Fruit fly (Drosophila melanogaster) whole organism, embryonic: Measurements from ENCODE around the gene pbl.
A peak's percentile ranks its signal among the peaks of the same experiment; 100 is the strongest.

Experiments
- Atf-2 ChIP-seq: fragments of 200-800 bp; sonication (Bioruptor generic); optimal IDR thresholded peaks from 2 replicates; lab custom pipeline; 2016; ENCODE audit warnings: missing biosample characterization, missing genetic modification characterization
- Bdp1 ChIP-seq: fragments of 200-800 bp; sonication (Bioruptor generic); optimal IDR thresholded peaks from 3 replicates; lab custom pipeline; 2016; ENCODE audit warnings: missing biosample characterization, missing genetic modification characterization
- CG10366 ChIP-seq: fragments of 200-800 bp; sonication (Bioruptor generic); IDR thresholded peaks from 2 replicates; pipeline ENCODE4 v1.3.6; 2022; ENCODE audit warnings: missing biosample characterization, missing genetic modification characterization
- CG10462 ChIP-seq: fragments of 200-800 bp; sonication (Bioruptor generic); optimal IDR thresholded peaks from 2 replicates; lab custom pipeline; 2016; ENCODE audit warnings: missing biosample characterization, missing genetic modification characterization
- CG11085 ChIP-seq: fragments of 200-800 bp; sonication (Bioruptor generic); IDR thresholded peaks from 2 replicates; pipeline ENCODE4 v1.3.6; 2022; ENCODE audit warnings: missing biosample characterization, missing genetic modification characterization
- CG11398 ChIP-seq: fragments of 200-800 bp; sonication (Bioruptor generic); optimal IDR thresholded peaks from 2 replicates; lab custom pipeline; 2016; ENCODE audit warnings: missing biosample characterization, missing genetic modification characterization
- CG11504 ChIP-seq: fragments of 200-800 bp; sonication (Bioruptor generic); optimal IDR thresholded peaks from 3 replicates; lab custom pipeline; 2019; ENCODE audit warnings: missing biosample characterization, mild to moderate bottlenecking, missing genetic modification characterization, moderate library complexity
- CG12744 ChIP-seq: fragments of 200-800 bp; sonication (Bioruptor generic); optimal IDR thresholded peaks from 2 replicates; lab custom pipeline; 2016; ENCODE audit warnings: missing biosample characterization, missing genetic modification characterization
- CG13296 ChIP-seq: fragments of 200-800 bp; sonication (Bioruptor generic); optimal IDR thresholded peaks from 3 replicates; lab custom pipeline; 2018; ENCODE audit warnings: missing biosample characterization, mild to moderate bottlenecking, missing genetic modification characterization
- CG13424 ChIP-seq: fragments of 200-800 bp; sonication (Bioruptor generic); optimal IDR thresholded peaks from 2 replicates; lab custom pipeline; 2019; ENCODE audit warnings: missing biosample characterization, mild to moderate bottlenecking, missing genetic modification characterization, moderate library complexity
- CG13775 ChIP-seq: fragments of 200-800 bp; sonication (Bioruptor generic); optimal IDR thresholded peaks from 3 replicates; lab custom pipeline; 2017; ENCODE audit warnings: missing biosample characterization, mild to moderate bottlenecking, missing genetic modification characterization
- CG17829 ChIP-seq: fragments of 200-800 bp; optimal IDR thresholded peaks from 2 replicates; lab custom pipeline; 2019; ENCODE audit warnings: missing biosample characterization, mild to moderate bottlenecking, missing genetic modification characterization, moderate library complexity
- CG31441 ChIP-seq: fragments of 200-800 bp; sonication (Bioruptor generic); IDR thresholded peaks from 2 replicates; pipeline ENCODE4 v1.3.6; 2022; ENCODE audit warnings: missing biosample characterization, missing genetic modification characterization
- CG3847 ChIP-seq: fragments of 200-800 bp; sonication (Bioruptor generic); IDR thresholded peaks from 2 replicates; pipeline ENCODE4 v1.3.6; 2022; ENCODE audit warnings: missing biosample characterization, missing genetic modification characterization
- CG42726 ChIP-seq: fragments of 200-800 bp; sonication (Bioruptor generic); IDR thresholded peaks from 2 replicates; pipeline ENCODE4 v1.3.6; 2022; ENCODE audit warnings: missing biosample characterization, missing genetic modification characterization; ENCODE audit not compliant: partially characterized antibody
- CG6813 ChIP-seq: fragments of 200-800 bp; sonication (Bioruptor generic); optimal IDR thresholded peaks from 2 replicates; lab custom pipeline; 2017; ENCODE audit warnings: missing biosample characterization, missing genetic modification characterization, mild to moderate bottlenecking, moderate library complexity, missing genetic modification reagents
- CG9797 ChIP-seq: fragments of 200-800 bp; sonication (Bioruptor generic); optimal IDR thresholded peaks from 3 replicates; lab custom pipeline; 2018; ENCODE audit warnings: missing biosample characterization, mild to moderate bottlenecking, missing genetic modification characterization
- CTCF ChIP-seq: fragments of 200-800 bp; sonication (Bioruptor generic); optimal IDR thresholded peaks from 2 replicates; lab custom pipeline; 2017; ENCODE audit warnings: missing biosample characterization, mild to moderate bottlenecking, missing genetic modification characterization, moderate library complexity
- Dad ChIP-seq: fragments of 200-800 bp; sonication (Bioruptor generic); optimal IDR thresholded peaks from 3 replicates; lab custom pipeline; 2016; ENCODE audit warnings: missing biosample characterization, missing genetic modification characterization
- Ets65A ChIP-seq: fragments of 200-800 bp; sonication (Bioruptor generic); peaks from one replicate; lab custom pipeline; 2016; ENCODE audit warnings: missing biosample characterization, missing genetic modification characterization
- HLH4C ChIP-seq: fragments of 200-800 bp; sonication (Bioruptor generic); IDR thresholded peaks from 3 replicates; pipeline ENCODE4 v1.3.6; 2022; ENCODE audit warnings: missing biosample characterization, missing genetic modification characterization; ENCODE audit not compliant: partially characterized antibody
- Hey ChIP-seq: fragments of 200-800 bp; sonication (Bioruptor generic); optimal IDR thresholded peaks from 3 replicates; lab custom pipeline; 2018; ENCODE audit warnings: missing biosample characterization, mild to moderate bottlenecking, missing genetic modification characterization
- Med ChIP-seq: fragments of 200-800 bp; sonication (Bioruptor generic); peaks from one replicate; lab custom pipeline; 2016; ENCODE audit warnings: missing biosample characterization, missing genetic modification characterization, mild to moderate bottlenecking, inconsistent platforms, moderate library complexity
- Sox102F ChIP-seq: fragments of 200-800 bp; sonication (Bioruptor generic); optimal IDR thresholded peaks from 2 replicates; lab custom pipeline; 2018; ENCODE audit warnings: missing biosample characterization, mild to moderate bottlenecking, missing genetic modification characterization, moderate library complexity
- Trl ChIP-seq, 3 experiments: fragments of >200 bp in 2 of 3; fragments of 200-800 bp in 1 of 3; sonication (Bioruptor generic) in 1 of 3; optimal IDR thresholded peaks; 2 replicates in 1 of 3; 3 replicates in 2 of 3; lab custom pipeline; 2016 to 2017; ENCODE audit warnings: missing biosample characterization in 1 of 3, missing genetic modification characterization in 1 of 3
- Usf ChIP-seq: fragments of 200-800 bp; sonication (Bioruptor generic); optimal IDR thresholded peaks from 2 replicates; lab custom pipeline; 2017; ENCODE audit warnings: missing genotype, missing biosample characterization, missing genetic modification characterization
- Xbp1 ChIP-seq: fragments of 200-800 bp; sonication (Bioruptor generic); optimal IDR thresholded peaks from 3 replicates; lab custom pipeline; 2016; ENCODE audit warnings: missing biosample characterization, mild to moderate bottlenecking, missing genetic modification characterization
- abd-A ChIP-seq: fragments of 200-800 bp; sonication (Bioruptor generic); optimal IDR thresholded peaks from 3 replicates; lab custom pipeline; 2019; ENCODE audit warnings: missing biosample characterization, mild to moderate bottlenecking, missing genetic modification characterization, moderate library complexity
- al ChIP-seq: fragments of 200-800 bp; sonication (Bioruptor generic); IDR thresholded peaks from 2 replicates; pipeline ENCODE4 v1.3.6; 2022; ENCODE audit warnings: missing biosample characterization, missing genetic modification characterization
- ara ChIP-seq: fragments of 200-800 bp; sonication (Bioruptor generic); IDR thresholded peaks from 2 replicates; pipeline ENCODE4 v1.3.6; 2022; ENCODE audit warnings: missing biosample characterization, missing genetic modification characterization
- bowl ChIP-seq: fragments of 200-800 bp; sonication (Bioruptor generic); IDR thresholded peaks from 2 replicates; pipeline ENCODE4 v1.3.6; 2022; ENCODE audit warnings: missing biosample characterization, missing genetic modification characterization
- btn ChIP-seq: fragments of 200-800 bp; sonication (Bioruptor generic); optimal IDR thresholded peaks from 2 replicates; lab custom pipeline; 2016; ENCODE audit warnings: missing biosample characterization, missing genetic modification characterization
- cg ChIP-seq: fragments of 200-800 bp; sonication (Bioruptor generic); optimal IDR thresholded peaks from 3 replicates; lab custom pipeline; 2019; ENCODE audit warnings: missing biosample characterization, mild to moderate bottlenecking, missing genetic modification characterization, moderate library complexity
- chinmo ChIP-seq: fragments of 200-800 bp; sonication (Bioruptor generic); IDR thresholded peaks from 4 replicates; pipeline ENCODE4 v1.3.6; 2022; ENCODE audit warnings: missing biosample characterization, missing genetic modification characterization; ENCODE audit not compliant: partially characterized antibody
- crp ChIP-seq, 2 experiments: fragments of 200-800 bp; sonication (Bioruptor generic); optimal IDR thresholded peaks; 2 replicates in 1 of 2; 3 replicates in 1 of 2; lab custom pipeline; 2017; ENCODE audit warnings: missing biosample characterization in 2 of 2, missing genetic modification characterization in 2 of 2, mild to moderate bottlenecking in 1 of 2, moderate library complexity in 1 of 2
- danr ChIP-seq: fragments of 200-800 bp; sonication (Bioruptor generic); IDR thresholded peaks from 2 replicates; pipeline ENCODE4 v1.3.6; 2022; ENCODE audit warnings: missing biosample characterization, missing genetic modification characterization
- dimm ChIP-seq: fragments of 200-800 bp; sonication (Bioruptor generic); IDR thresholded peaks from 2 replicates; pipeline ENCODE4 v1.3.6; 2022; ENCODE audit warnings: missing biosample characterization, missing genetic modification characterization
- grau ChIP-seq: fragments of 200-800 bp; optimal IDR thresholded peaks from 3 replicates; lab custom pipeline; 2019; ENCODE audit warnings: missing biosample characterization, mild to moderate bottlenecking, missing genetic modification characterization, moderate library complexity
- ham ChIP-seq: fragments of 200-800 bp; sonication (Bioruptor generic); IDR thresholded peaks from 2 replicates; pipeline ENCODE4 v1.3.6; 2022; ENCODE audit warnings: missing biosample characterization, missing genetic modification characterization
- jing ChIP-seq: fragments of 200-800 bp; sonication (Bioruptor generic); optimal IDR thresholded peaks from 2 replicates; lab custom pipeline; 2018; ENCODE audit warnings: missing biosample characterization, mild to moderate bottlenecking, missing genetic modification characterization
- nom ChIP-seq: fragments of 200-800 bp; sonication (Bioruptor generic); optimal IDR thresholded peaks from 2 replicates; lab custom pipeline; 2017; ENCODE audit warnings: missing biosample characterization, missing genetic modification characterization, mild to moderate bottlenecking, moderate library complexity, missing genetic modification reagents
- otp ChIP-seq: fragments of 200-800 bp; sonication (Bioruptor generic); IDR thresholded peaks from 3 replicates; pipeline ENCODE4, ENCODE4 v1.3.6; 2022; ENCODE audit warnings: missing biosample characterization, missing genetic modification characterization
- pan ChIP-seq, 4 experiments: fragments of >200 bp in 3 of 4; fragments of 200-800 bp in 1 of 4; sonication (Bioruptor generic) in 1 of 4; optimal IDR thresholded peaks in 3 of 4; IDR thresholded peaks in 1 of 4; 2 replicates each; pipeline versions ENCODE4 v1.3.6 to Lab custom; 2017 to 2022; ENCODE audit warnings: missing biosample characterization in 2 of 4, missing genetic modification characterization in 2 of 4, mixed read lengths in 1 of 4
- ssp ChIP-seq: fragments of 200-800 bp; sonication (Bioruptor generic); IDR thresholded peaks from 2 replicates; pipeline ENCODE4 v1.3.6; 2022; ENCODE audit warnings: missing biosample characterization, missing genetic modification characterization
- trh ChIP-seq: fragments of 200-800 bp; sonication (Bioruptor generic); optimal IDR thresholded peaks from 2 replicates; lab custom pipeline; 2016; ENCODE audit warnings: missing biosample characterization, missing genetic modification characterization
- vfl ChIP-seq: fragments of 200-800 bp; sonication (Bioruptor generic); optimal IDR thresholded peaks from 2 replicates; lab custom pipeline; 2016; ENCODE audit warnings: missing biosample characterization, missing genetic modification characterization
- z ChIP-seq: fragments of 200-800 bp; sonication (Bioruptor generic); IDR thresholded peaks from 3 replicates; pipeline ENCODE4 v1.3.6; 2022; ENCODE audit warnings: missing biosample characterization, missing genetic modification characterization

pbl gene

dm6 chr3L:7863766-7864305 lies 47.9 kb downstream of the pbl start (continued):
- TF ChIP-seq Bdp1 (no peak), trh (GFP tag; lab: Kevin White, UChicago) (no peak), Hey (tag; lab: Kevin White, UChicago) (no peak), jing (no peak), CG13775 (GFP tag; lab: Kevin White, UChicago) (peak; percentile 49), Dad (no peak), CG9797 (no peak), CG11085 (GFP tag; lab: Robert Waterston, UW) (peak; percentile 57; the same call in 1 of the 2 replicates), vfl (no peak), HLH4C (GFP tag; lab: Robert Waterston, UW) (no peak), CG6813 (GFP tag; lab: Kevin White, UChicago) (peak; percentile 27), CG17829 (peak; percentile 32), crp (GFP tag; optimal IDR thresholded peaks at IDR 0.05; lab: Kevin White, UChicago) (no peak), CG42726 (GFP tag; lab: Robert Waterston, UW) (no peak), ham (GFP tag; lab: Robert Waterston, UW) (0 out of 2 replicates have a peak, but pooled peaks have one; percentile 10), CG3847 (GFP tag; lab: Robert Waterston, UW) (peak; percentile 90), btn (GFP tag; lab: Kevin White, UChicago) (no peak)
- TF ChIP-seq, all 482 proteins: peak for 225

dm6 chr3L:7863267-7863765 lies 48.4 kb downstream of the pbl start:
- peak; percentile 10 to 53 for TF ChIP-seq Trl (optimal IDR thresholded peaks at IDR 0.05; lab: Kevin White, UChicago)
- TF ChIP-seq Trl (GFP tag; optimal IDR thresholded peaks at IDR 0.05; lab: Kevin White, UChicago): no peak
- peak; percentile 32 for TF ChIP-seq Med (GFP tag; lab: Kevin White, UChicago)
- TF ChIP-seq Ets65A (GFP tag; lab: Kevin White, UChicago): peak; percentile 54
- no peak for TF ChIP-seq CG31441 (GFP tag; lab: Robert Waterston, UW)
- TF ChIP-seq cg: peak; percentile 16
- TF ChIP-seq CG12744 (GFP tag; lab: Kevin White, UChicago): no peak
- TF ChIP-seq abd-A: peak; percentile 25
- TF ChIP-seq CG11504: no peak
- no peak for TF ChIP-seq pan (optimal IDR thresholded peaks at IDR 0.05; lab: Kevin White, UChicago)
- TF ChIP-seq pan (GFP tag; optimal IDR thresholded peaks at IDR 0.05 in 1 of 2, IDR thresholded peaks at IDR 0.05 in 1 of 2): no peak
- no peak for TF ChIP-seq CG10366 (GFP tag; lab: Robert Waterston, UW)
- TF ChIP-seq chinmo (GFP tag; lab: Robert Waterston, UW): peak; percentile 93; the same call in 3 of the 4 replicates
- no peak for TF ChIP-seq z (GFP tag; lab: Robert Waterston, UW)

DNA sequence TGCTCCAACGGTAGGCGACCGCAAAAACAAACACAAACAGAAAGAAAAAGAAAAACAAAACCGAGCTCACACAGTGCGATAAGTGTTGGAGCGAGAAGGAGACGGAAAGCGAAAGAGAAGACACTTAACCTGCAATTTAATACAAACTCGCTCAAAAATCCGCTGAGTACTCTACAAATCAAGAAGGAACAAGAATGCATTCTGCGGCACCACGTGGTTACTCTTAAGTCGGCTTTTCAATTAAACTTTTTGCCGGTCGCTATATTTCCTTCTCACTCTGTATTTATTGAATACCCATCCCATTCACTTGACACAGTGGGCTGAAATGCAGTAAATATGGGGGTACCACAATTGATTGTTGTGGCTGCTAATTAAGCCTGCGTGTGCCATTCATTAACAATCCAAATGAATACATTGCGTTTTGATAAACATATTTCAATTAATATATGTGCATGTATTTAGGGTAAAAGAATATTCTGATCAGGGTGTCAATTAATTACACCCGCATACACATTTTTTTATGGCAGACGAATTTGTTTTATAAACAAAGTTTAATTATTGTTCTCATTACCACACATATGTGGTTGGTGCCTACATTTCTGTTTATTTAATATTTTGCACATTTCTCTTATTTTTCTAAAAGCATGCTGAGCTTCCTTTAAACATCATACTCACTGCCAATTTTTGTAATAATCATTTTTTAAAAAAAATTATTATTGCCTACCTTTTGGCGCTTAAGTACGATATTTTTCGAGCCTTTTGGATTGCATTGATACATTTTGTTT lies 49.3 kb downstream of the pbl start:
- TF ChIP-seq CG10462: no peak
- TF ChIP-seq grau: peak; percentile 27
- 0 out of 3 replicates have a peak, but pooled peaks have one; percentile 11 for TF ChIP-seq otp
- no peak for TF ChIP-seq CG11398
- TF ChIP-seq bowl (GFP tag; lab: Robert Waterston, UW): no peak
- TF ChIP-seq Sox102F (GFP tag; lab: Kevin White, UChicago): peak; percentile 21
- 0 out of 2 replicates have a peak, but pooled peaks have one; percentile 20 for TF ChIP-seq ssp (GFP tag; lab: Robert Waterston, UW)
- peak; percentile 3 for TF ChIP-seq nom (GFP tag; lab: Kevin White, UChicago)
- TF ChIP-seq CG13424 (tag; lab: Kevin White, UChicago): peak; percentile 15
- peak; percentile 13 for TF ChIP-seq Atf-2 (GFP tag; lab: Kevin White, UChicago)
- no peak for TF ChIP-seq CTCF
- peak; percentile 3; the same call in 1 of the 2 replicates for TF ChIP-seq al (GFP tag; lab: Robert Waterston, UW)
- TF ChIP-seq Usf (GFP tag; lab: Kevin White, UChicago): no peak
- TF ChIP-seq dimm (GFP tag; lab: Robert Waterston, UW): no peak
- TF ChIP-seq Xbp1: peak; percentile 7
- TF ChIP-seq ara (GFP tag; lab: Robert Waterston, UW): peak; percentile 31; the same call in 1 of the 2 replicates
- TF ChIP-seq CG13296 (GFP tag; lab: Kevin White, UChicago): peak; percentile 13
- TF ChIP-seq danr (GFP tag; lab: Robert Waterston, UW): peak; percentile 20; the same call in 1 of the 2 replicates
